Worm (Caenorhabditis elegans): ENCODE data around the gene dct-14.
"Not testable (repeated sequence)": the region's sequence is repeated elsewhere in the genome, so short reads cannot be mapped to it uniquely, and the experiment has no call there.

ce11 chrV:20513661-20514060 is 13.4 kb upstream of the dct-14 start, which contains the start of gene Y38H6C.8:
- not testable (repeated sequence) for TF ChIP-seq cebp-2 (GFP tag; IDR thresholded peaks at IDR 0.05); lin-35 (GFP tag; optimal IDR thresholded peaks at IDR 0.05); madf-10 (tag; optimal IDR thresholded peaks at IDR 0.05); snpc-4 (GFP tag; optimal IDR thresholded peaks at IDR 0.05); snpc-4 (tag; optimal IDR thresholded peaks at IDR 0.05); ekl-4 (GFP tag; IDR thresholded peaks at IDR 0.05); ztf-18 (tag; optimal IDR thresholded peaks at IDR 0.05); rcor-1 (GFP tag; IDR thresholded peaks at IDR 0.05); lin-54 (GFP tag; optimal IDR thresholded peaks at IDR 0.05); pha-4 (tag; optimal IDR thresholded peaks at IDR 0.05); somi-1 (GFP tag; optimal IDR thresholded peaks at IDR 0.05); ceh-79 (tag; optimal IDR thresholded peaks at IDR 0.05); lin-40 (tag; optimal IDR thresholded peaks at IDR 0.05); sea-2 (GFP tag; IDR thresholded peaks at IDR 0.05)
